Worm (Caenorhabditis elegans): ENCODE results near the gene str-46.
A peak's percentile ranks its signal among the peaks of the same experiment; 100 is the strongest.

Gene str-46

DNA sequence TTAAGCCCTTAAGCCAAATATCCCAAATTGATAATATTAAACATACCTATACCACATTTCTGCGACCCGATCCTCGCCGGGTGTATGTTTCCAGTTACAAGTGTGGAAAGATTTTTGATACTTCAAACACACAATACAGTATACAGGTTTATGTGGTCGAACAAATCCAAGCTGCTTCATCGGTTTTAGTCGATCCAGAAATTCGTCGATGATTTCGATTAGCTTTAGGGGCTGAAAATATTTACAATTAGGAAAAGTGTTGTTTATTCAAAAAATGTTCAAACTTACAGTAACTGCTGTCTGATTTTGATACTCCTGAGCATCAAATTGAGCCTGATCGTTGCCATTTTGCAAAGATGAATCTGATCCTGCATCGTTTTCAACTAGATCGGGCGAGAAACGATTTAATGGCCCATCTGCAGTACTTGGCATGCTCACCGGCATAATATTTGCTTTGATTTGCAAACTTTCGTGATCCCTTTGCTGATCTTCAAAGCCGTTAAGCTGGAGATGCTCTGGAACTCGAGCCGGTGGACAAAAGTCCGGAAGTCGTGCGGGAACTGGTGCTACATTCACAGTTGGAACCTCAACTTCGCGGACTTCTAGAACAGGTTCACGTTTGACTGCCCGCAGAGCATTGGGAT lies 23.5 kb downstream of the str-46 start:
- no peak for TF ChIP-seq unc-62 (GFP tag; optimal IDR thresholded peaks at IDR 0.05)
- TF ChIP-seq lin-39 (tag; optimal IDR thresholded peaks at IDR 0.05): no peak
- no peak for TF ChIP-seq nhr-43 (tag; optimal IDR thresholded peaks at IDR 0.05; ENCODE audit: poor library complexity, severe bottlenecking)
- TF ChIP-seq pha-4 (tag; optimal IDR thresholded peaks at IDR 0.05): no peak
- TF ChIP-seq lsy-12 (tag; optimal IDR thresholded peaks at IDR 0.05): no peak
- TF ChIP-seq ama-1 (optimal IDR thresholded peaks at IDR 0.05): no peak
- TF ChIP-seq mdl-1 (tag; optimal IDR thresholded peaks at IDR 0.05): no peak
- no peak for TF ChIP-seq eor-1 (tag; optimal IDR thresholded peaks at IDR 0.05)
- TF ChIP-seq nhr-12 (tag; optimal IDR thresholded peaks at IDR 0.05): no peak
- TF ChIP-seq snpc-4 (tag; optimal IDR thresholded peaks at IDR 0.05): no peak
- no peak for TF ChIP-seq elt-2 (tag; optimal IDR thresholded peaks at IDR 0.05)
- no peak for TF ChIP-seq R02D3.7 (tag; optimal IDR thresholded peaks at IDR 0.05)
- no peak for TF ChIP-seq hmg-11 (tag; optimal IDR thresholded peaks at IDR 0.05)

DNA sequence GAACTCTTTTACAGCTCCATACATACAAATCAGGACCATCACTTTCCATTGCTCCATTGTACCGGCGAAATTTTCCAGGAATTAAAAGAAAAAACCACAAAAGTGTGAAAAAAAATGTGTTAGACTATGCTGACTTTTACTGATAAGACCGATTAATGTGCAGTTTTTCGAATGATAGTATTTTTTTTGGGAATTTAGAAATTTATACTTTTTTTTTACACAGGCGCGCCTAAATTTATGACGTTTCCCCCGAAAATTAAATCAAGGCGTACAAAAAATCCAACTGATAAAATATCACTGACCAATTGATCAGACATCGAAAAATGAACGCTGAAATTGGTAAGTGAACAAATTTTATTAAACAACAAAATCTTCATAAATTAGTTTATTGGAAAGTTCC lies 24.3 kb downstream of the str-46 start, which contains the start of gene folt-2:
folt-2 (minus strand) TSS at position 179 of the 400 bp plus-strand sequence.
- TF ChIP-seq ztf-4 (tag; optimal IDR thresholded peaks at IDR 0.05) (no peak), zag-1 (tag; optimal IDR thresholded peaks at IDR 0.05) (no peak), unc-39 (tag; optimal IDR thresholded peaks at IDR 0.05) (no peak), ZK546.5 (tag; optimal IDR thresholded peaks at IDR 0.05) (no peak), nhr-25 (tag; optimal IDR thresholded peaks at IDR 0.05) (no peak), elt-1 (tag; optimal IDR thresholded peaks at IDR 0.05) (no peak), fos-1 (tag; optimal IDR thresholded peaks at IDR 0.05) (no peak), nhr-28 (tag; optimal IDR thresholded peaks at IDR 0.05) (no peak), pqm-1 (tag; optimal IDR thresholded peaks at IDR 0.05) (peak; percentile 49), elt-2 (tag; optimal IDR thresholded peaks at IDR 0.05) (peak; percentile 75), nhr-43 (tag; optimal IDR thresholded peaks at IDR 0.05; ENCODE audit: poor library complexity, severe bottlenecking) (no peak), ceh-16 (tag; optimal IDR thresholded peaks at IDR 0.05) (no peak), nhr-237 (tag; optimal IDR thresholded peaks at IDR 0.05) (no peak)

DNA sequence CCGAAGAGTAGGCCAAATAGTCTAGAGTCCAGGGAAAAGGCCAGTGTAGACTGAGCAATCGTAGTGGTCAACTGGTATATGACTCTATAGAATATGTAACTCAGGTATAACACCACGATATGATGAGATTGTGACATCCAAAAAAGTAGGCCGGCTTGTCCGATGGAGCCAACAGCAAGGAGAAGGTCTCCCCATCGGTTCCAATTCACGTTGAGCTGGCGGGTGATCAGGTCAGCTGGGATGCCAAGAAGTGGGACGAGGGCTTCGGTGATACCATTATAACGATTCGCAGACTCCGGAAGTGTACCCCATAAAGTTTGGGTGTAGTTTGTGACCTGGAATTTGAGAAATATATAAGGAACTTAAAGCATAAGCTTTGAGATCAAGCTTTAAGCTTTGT lies 26.8 kb downstream of the str-46 start:
- no peak for TF ChIP-seq fkh-2 (tag; optimal IDR thresholded peaks at IDR 0.05)
- no peak for TF ChIP-seq aly-2 (tag; optimal IDR thresholded peaks at IDR 0.05)
- no peak for TF ChIP-seq ceh-82 (tag; optimal IDR thresholded peaks at IDR 0.05)
- TF ChIP-seq mml-1 (tag; optimal IDR thresholded peaks at IDR 0.05): no peak
- TF ChIP-seq mdl-1 (tag; optimal IDR thresholded peaks at IDR 0.05): no peak
- TF ChIP-seq tbx-2 (tag; optimal IDR thresholded peaks at IDR 0.05): no peak
- TF ChIP-seq jun-1 (tag; optimal IDR thresholded peaks at IDR 0.05): no peak
- no peak for TF ChIP-seq fkh-10 (GFP tag; optimal IDR thresholded peaks at IDR 0.05)
- TF ChIP-seq elt-1 (tag; optimal IDR thresholded peaks at IDR 0.05): no peak
- no peak for TF ChIP-seq ceh-16 (tag; optimal IDR thresholded peaks at IDR 0.05)

DNA sequence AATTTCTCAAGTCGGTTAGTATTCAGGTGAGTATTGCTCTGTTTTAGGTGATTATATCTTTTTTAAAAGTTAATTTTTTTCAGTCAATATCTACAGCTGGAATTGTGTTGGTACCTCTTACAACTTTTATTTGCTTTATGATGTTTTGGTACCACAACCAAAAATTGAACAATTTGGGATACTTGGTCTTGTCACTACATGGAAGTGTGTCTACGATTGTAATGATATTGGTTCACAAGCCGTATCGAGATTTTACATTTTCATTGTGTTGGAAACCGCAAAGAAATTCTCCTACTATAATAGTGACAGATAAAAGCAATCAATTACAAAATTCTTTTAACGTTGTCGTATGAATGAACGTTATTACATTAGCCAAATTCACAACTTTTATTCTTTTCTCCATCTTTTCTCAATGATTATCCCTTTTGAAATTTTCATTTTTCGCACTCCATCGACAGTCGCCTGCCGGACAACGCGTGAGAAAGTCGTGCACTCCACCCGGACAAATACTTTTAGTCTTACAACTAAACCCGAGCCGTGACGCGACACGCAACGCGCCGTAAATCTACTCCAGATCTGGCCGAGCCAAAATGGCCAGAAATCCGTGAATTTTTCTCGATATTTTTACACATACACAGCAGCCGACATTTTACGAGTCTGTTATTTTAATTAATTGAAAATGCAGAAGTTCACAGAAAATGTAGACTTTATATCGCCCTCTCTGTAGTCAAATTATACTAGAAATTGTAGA lies 27.8 kb downstream of the str-46 start:
- TF ChIP-seq ZK546.5 (tag; optimal IDR thresholded peaks at IDR 0.05) (no peak), snpc-4 (tag; optimal IDR thresholded peaks at IDR 0.05) (no peak), fkh-10 (GFP tag; optimal IDR thresholded peaks at IDR 0.05) (no peak), ztf-4 (tag; optimal IDR thresholded peaks at IDR 0.05) (no peak)

DNA sequence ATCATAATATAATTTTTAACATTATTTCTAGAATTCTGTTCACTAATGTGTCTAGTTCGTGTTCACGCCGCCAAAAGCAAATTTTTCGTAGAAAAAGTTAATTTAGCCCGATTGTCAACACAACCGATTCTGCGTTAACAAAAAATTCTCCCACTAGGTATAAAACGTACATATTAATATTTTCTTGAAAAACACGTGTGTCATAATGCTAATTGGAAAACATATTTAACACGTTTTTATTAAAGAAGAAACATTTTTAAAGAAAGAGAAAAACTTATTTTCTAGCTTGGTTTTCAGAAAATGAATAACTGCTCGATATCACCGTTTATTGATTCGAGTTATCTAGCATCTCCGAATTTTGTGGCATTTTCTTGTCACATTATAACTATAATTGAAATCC lies 29.6 kb downstream of the str-46 start, which contains the start of gene srh-243:
srh-243 (plus strand) TSS at position 301 of the 400 bp plus-strand sequence.
- no peak for TF ChIP-seq skn-1 (tag; optimal IDR thresholded peaks at IDR 0.05)
- TF ChIP-seq nhr-67 (tag; optimal IDR thresholded peaks at IDR 0.05): no peak
- TF ChIP-seq nhr-28 (tag; optimal IDR thresholded peaks at IDR 0.05): no peak
- no peak for TF ChIP-seq lin-15B (tag; optimal IDR thresholded peaks at IDR 0.05)
- TF ChIP-seq ceh-9 (tag; optimal IDR thresholded peaks at IDR 0.05): no peak
